Fruit fly (Drosophila melanogaster) whole organism, embryonic: ENCODE measurements around the gene HHEX.
A peak's percentile ranks its signal among the peaks of the same experiment; 100 is the strongest.

Experiments used
- ATbp ChIP-seq: fragments of 200-800 bp; sonication (Bioruptor generic); optimal IDR thresholded peaks from 2 replicates; lab custom pipeline; 2017; ENCODE audit warnings: missing biosample characterization, mild to moderate bottlenecking, missing genetic modification characterization, missing genetic modification reagents
- B-H1 ChIP-seq: fragments of 200-800 bp; sonication (Bioruptor generic); IDR thresholded peaks from 3 replicates; pipeline ENCODE4 v1.3.6; 2022; ENCODE audit warnings: missing biosample characterization, missing genetic modification characterization
- B-H2 ChIP-seq: fragments of 200-800 bp; sonication (Bioruptor generic); optimal IDR thresholded peaks from 2 replicates; lab custom pipeline; 2018; ENCODE audit warnings: missing biosample characterization, mild to moderate bottlenecking, missing genetic modification characterization
- BEAF-32 ChIP-seq: fragments of 200-800 bp; sonication (Bioruptor generic); optimal IDR thresholded peaks from 3 replicates; lab custom pipeline; 2017; ENCODE audit warnings: missing biosample characterization, missing genetic modification characterization, mild to moderate bottlenecking, moderate library complexity, missing genetic modification reagents
- CG11695 ChIP-seq: fragments of 200-800 bp; sonication (Bioruptor generic); IDR thresholded peaks from 3 replicates; pipeline ENCODE4 v1.3.6; 2022; ENCODE audit warnings: missing biosample characterization, missing genetic modification characterization
- CG12744 ChIP-seq: fragments of 200-800 bp; sonication (Bioruptor generic); optimal IDR thresholded peaks from 2 replicates; lab custom pipeline; 2016; ENCODE audit warnings: missing biosample characterization, missing genetic modification characterization
- CG13624 ChIP-seq: fragments of 200-800 bp; sonication (Bioruptor generic); optimal IDR thresholded peaks from 2 replicates; lab custom pipeline; 2016; ENCODE audit warnings: missing biosample characterization, missing genetic modification characterization
- CG14014 ChIP-seq: fragments of 200-800 bp; sonication (Bioruptor generic); IDR thresholded peaks from 2 replicates; pipeline ENCODE4 v1.3.6; 2022; ENCODE audit warnings: missing biosample characterization, missing genetic modification characterization
- CG15696 ChIP-seq: fragments of 200-800 bp; sonication (Bioruptor generic); optimal IDR thresholded peaks from 2 replicates; lab custom pipeline; 2019; ENCODE audit warnings: missing biosample characterization, mild to moderate bottlenecking, missing genetic modification characterization, moderate library complexity
- CG18262 ChIP-seq: fragments of 200-800 bp; optimal IDR thresholded peaks from 3 replicates; lab custom pipeline; 2019; ENCODE audit warnings: missing biosample characterization, mild to moderate bottlenecking, missing genetic modification characterization, moderate library complexity
- CG18599 ChIP-seq: fragments of 200-800 bp; sonication (Bioruptor generic); optimal IDR thresholded peaks from 3 replicates; lab custom pipeline; 2017; ENCODE audit warnings: missing biosample characterization, missing genetic modification characterization, mild to moderate bottlenecking, moderate library complexity, missing genetic modification reagents
- CG2120 ChIP-seq: fragments of 200-800 bp; sonication (Bioruptor generic); optimal IDR thresholded peaks from 3 replicates; lab custom pipeline; 2016; ENCODE audit warnings: missing biosample characterization, missing genetic modification characterization
- CG33557 ChIP-seq: fragments of 200-800 bp; sonication (Bioruptor generic); optimal IDR thresholded peaks from 2 replicates; lab custom pipeline; 2019; ENCODE audit warnings: missing biosample characterization, mild to moderate bottlenecking, missing genetic modification characterization, moderate library complexity
- CG6689 ChIP-seq: fragments of 200-800 bp; sonication (Bioruptor generic); IDR thresholded peaks from 2 replicates; pipeline ENCODE4 v1.3.6; 2022; ENCODE audit warnings: missing biosample characterization, missing genetic modification characterization
- CG6765 ChIP-seq: fragments of 200-800 bp; sonication (Bioruptor generic); optimal IDR thresholded peaks from 3 replicates; lab custom pipeline; 2017; ENCODE audit warnings: missing biosample characterization, mild to moderate bottlenecking, missing genetic modification characterization
- CG6854 ChIP-seq: fragments of 200-800 bp; sonication (Bioruptor generic); optimal IDR thresholded peaks from 3 replicates; lab custom pipeline; 2017; ENCODE audit warnings: missing biosample characterization, mild to moderate bottlenecking, missing genetic modification characterization
- CG9437 ChIP-seq: fragments of 200-800 bp; sonication (Bioruptor generic); optimal IDR thresholded peaks from 2 replicates; lab custom pipeline; 2018; ENCODE audit warnings: missing biosample characterization, mild to moderate bottlenecking, missing genetic modification characterization
- Dp ChIP-seq: fragments of 200-800 bp; sonication (Bioruptor generic); optimal IDR thresholded peaks from 2 replicates; lab custom pipeline; 2018; ENCODE audit warnings: missing biosample characterization, mild to moderate bottlenecking, missing genetic modification characterization, moderate library complexity
- Eip74EF ChIP-seq, 2 experiments: fragments of 200-800 bp in 1 of 2; fragments of >200 bp in 1 of 2; sonication (Bioruptor generic) in 1 of 2; optimal IDR thresholded peaks; 2 replicates each; lab custom pipeline; 2017 to 2019; ENCODE audit warnings: missing biosample characterization in 2 of 2, missing genetic modification characterization in 2 of 2, mild to moderate bottlenecking in 1 of 2, moderate library complexity in 1 of 2
- Fer1 ChIP-seq: fragments of 200-800 bp; sonication (Bioruptor generic); optimal IDR thresholded peaks from 2 replicates; lab custom pipeline; 2017; ENCODE audit warnings: missing biosample characterization, mild to moderate bottlenecking, missing genetic modification characterization
- H2.0 ChIP-seq: fragments of 200-800 bp; sonication (Bioruptor generic); IDR thresholded peaks from 2 replicates; pipeline ENCODE4 v1.3.6; 2022; ENCODE audit warnings: missing biosample characterization, missing genetic modification characterization
- Hmr ChIP-seq: fragments of 200-800 bp; sonication (Bioruptor generic); optimal IDR thresholded peaks from 3 replicates; lab custom pipeline; 2017; ENCODE audit warnings: mild to moderate bottlenecking, missing biosample characterization, missing genetic modification reagents, missing genetic modification characterization
- Jarid2 ChIP-seq: fragments of 200-800 bp; sonication (Bioruptor generic); optimal IDR thresholded peaks from 3 replicates; lab custom pipeline; 2017; ENCODE audit warnings: mild to moderate bottlenecking, missing biosample characterization, missing genetic modification reagents, missing genetic modification characterization
- Mrtf ChIP-seq: fragments of 200-800 bp; sonication (Bioruptor generic); IDR thresholded peaks from 3 replicates; pipeline ENCODE4 v1.3.6; 2022; ENCODE audit warnings: missing biosample characterization, missing genetic modification characterization
- Nf-YC ChIP-seq: fragments of 200-800 bp; optimal IDR thresholded peaks from 3 replicates; lab custom pipeline; 2019; ENCODE audit warnings: missing biosample characterization, mild to moderate bottlenecking, missing genetic modification characterization, moderate library complexity
- Ravus ChIP-seq: fragments of 200-800 bp; sonication (Bioruptor generic); IDR thresholded peaks from 2 replicates; pipeline ENCODE4 v1.3.6; 2022; ENCODE audit warnings: missing biosample characterization, missing genetic modification characterization
- Rx ChIP-seq: fragments of 200-800 bp; sonication (Bioruptor generic); IDR thresholded peaks from 2 replicates; pipeline ENCODE4 v1.3.6; 2022; ENCODE audit warnings: missing biosample characterization, missing genetic modification characterization
- Sox102F ChIP-seq: fragments of 200-800 bp; sonication (Bioruptor generic); optimal IDR thresholded peaks from 2 replicates; lab custom pipeline; 2018; ENCODE audit warnings: missing biosample characterization, mild to moderate bottlenecking, missing genetic modification characterization, moderate library complexity
- Spps ChIP-seq: fragments of 200-800 bp; sonication (Bioruptor generic); optimal IDR thresholded peaks from 2 replicates; lab custom pipeline; 2018; ENCODE audit warnings: missing biosample characterization, mild to moderate bottlenecking, missing genetic modification characterization
- abd-A ChIP-seq: fragments of 200-800 bp; sonication (Bioruptor generic); optimal IDR thresholded peaks from 3 replicates; lab custom pipeline; 2019; ENCODE audit warnings: missing biosample characterization, mild to moderate bottlenecking, missing genetic modification characterization, moderate library complexity
- ac ChIP-seq: fragments of 200-800 bp; sonication (Bioruptor generic); optimal IDR thresholded peaks from 3 replicates; lab custom pipeline; 2017; ENCODE audit warnings: missing biosample characterization, mild to moderate bottlenecking, missing genetic modification characterization
- bsh ChIP-seq, 2 experiments: fragments of 200-800 bp; sonication (Bioruptor generic); optimal IDR thresholded peaks; 2 replicates each; lab custom pipeline; 2017 to 2018; ENCODE audit warnings: mild to moderate bottlenecking in 2 of 2, missing biosample characterization in 2 of 2, missing genetic modification characterization in 2 of 2, moderate library complexity in 1 of 2
- croc ChIP-seq: fragments of 200-800 bp; sonication (Bioruptor generic); conservative IDR thresholded peaks from 3 replicates; pipeline ENCODE4 v1.3.6; 2022; ENCODE audit warnings: missing biosample characterization, missing genetic modification characterization
- da ChIP-seq: fragments of 200-800 bp; sonication (Bioruptor generic); optimal IDR thresholded peaks from 2 replicates; lab custom pipeline; 2016; ENCODE audit warnings: missing biosample characterization, missing genetic modification characterization
- dpn ChIP-seq, 2 experiments: fragments of 200-800 bp; sonication (Bioruptor generic); optimal IDR thresholded peaks; 3 replicates each; lab custom pipeline; 2016; ENCODE audit warnings: missing biosample characterization in 2 of 2, missing genetic modification characterization in 2 of 2
- eyg ChIP-seq: fragments of 200-800 bp; sonication (Bioruptor generic); optimal IDR thresholded peaks from 3 replicates; lab custom pipeline; 2016; ENCODE audit warnings: missing biosample characterization, missing genetic modification characterization
- fd102C ChIP-seq: fragments of 200-800 bp; sonication (Bioruptor generic); optimal IDR thresholded peaks from 2 replicates; lab custom pipeline; 2018; ENCODE audit warnings: missing biosample characterization, mild to moderate bottlenecking, missing genetic modification characterization, moderate library complexity
- gcm2 ChIP-seq: fragments of 200-800 bp; sonication (Bioruptor generic); optimal IDR thresholded peaks from 2 replicates; lab custom pipeline; 2016; ENCODE audit warnings: missing biosample characterization, missing genetic modification characterization
- jumu ChIP-seq: fragments of 200-800 bp; sonication (Bioruptor generic); optimal IDR thresholded peaks from 3 replicates; lab custom pipeline; 2016; ENCODE audit warnings: missing biosample characterization, missing genetic modification characterization
- ken ChIP-seq: fragments of 200-800 bp; sonication (Bioruptor generic); IDR thresholded peaks from 3 replicates; pipeline ENCODE4 v1.3.6; 2022; ENCODE audit warnings: missing biosample characterization, missing genetic modification characterization
- lilli ChIP-seq: fragments of 200-800 bp; sonication (Bioruptor generic); optimal IDR thresholded peaks from 3 replicates; lab custom pipeline; 2016; ENCODE audit warnings: missing biosample characterization, missing genetic modification characterization
- pnt ChIP-seq: fragments of 200-800 bp; sonication (Bioruptor generic); optimal IDR thresholded peaks from 3 replicates; lab custom pipeline; 2016; ENCODE audit warnings: missing biosample characterization, missing genetic modification characterization
- rib ChIP-seq: fragments of 200-800 bp; sonication (Bioruptor generic); IDR thresholded peaks from 2 replicates; pipeline ENCODE4 v1.3.6; 2022; ENCODE audit warnings: missing biosample characterization, missing genetic modification characterization
- run ChIP-seq: fragments of 200-800 bp; sonication (Bioruptor generic); optimal IDR thresholded peaks from 3 replicates; lab custom pipeline; 2018; ENCODE audit warnings: missing biosample characterization, mild to moderate bottlenecking, missing genetic modification characterization
- scrt ChIP-seq: fragments of 200-800 bp; sonication (Bioruptor generic); optimal IDR thresholded peaks from 2 replicates; lab custom pipeline; 2018; ENCODE audit warnings: missing biosample characterization, mild to moderate bottlenecking, missing genetic modification characterization, moderate library complexity
- sens-2 ChIP-seq: fragments of 200-800 bp; sonication (Bioruptor generic); IDR thresholded peaks from 2 replicates; pipeline ENCODE4 v1.3.6; 2022; ENCODE audit warnings: missing biosample characterization, missing genetic modification characterization
- seq ChIP-seq: fragments of 200-800 bp; sonication (Bioruptor generic); IDR thresholded peaks from 2 replicates; pipeline ENCODE4 v1.3.6; 2022; ENCODE audit warnings: missing biosample characterization, missing genetic modification characterization
- sob ChIP-seq: fragments of 200-800 bp; sonication (Bioruptor generic); IDR thresholded peaks from 2 replicates; pipeline ENCODE4 v1.3.6; 2022; ENCODE audit warnings: missing biosample characterization, missing genetic modification characterization
- wek ChIP-seq: fragments of 200-800 bp; sonication (Bioruptor generic); optimal IDR thresholded peaks from 3 replicates; lab custom pipeline; 2018; ENCODE audit warnings: missing biosample characterization, mild to moderate bottlenecking, missing genetic modification characterization, moderate library complexity

The HHEX gene

DNA sequence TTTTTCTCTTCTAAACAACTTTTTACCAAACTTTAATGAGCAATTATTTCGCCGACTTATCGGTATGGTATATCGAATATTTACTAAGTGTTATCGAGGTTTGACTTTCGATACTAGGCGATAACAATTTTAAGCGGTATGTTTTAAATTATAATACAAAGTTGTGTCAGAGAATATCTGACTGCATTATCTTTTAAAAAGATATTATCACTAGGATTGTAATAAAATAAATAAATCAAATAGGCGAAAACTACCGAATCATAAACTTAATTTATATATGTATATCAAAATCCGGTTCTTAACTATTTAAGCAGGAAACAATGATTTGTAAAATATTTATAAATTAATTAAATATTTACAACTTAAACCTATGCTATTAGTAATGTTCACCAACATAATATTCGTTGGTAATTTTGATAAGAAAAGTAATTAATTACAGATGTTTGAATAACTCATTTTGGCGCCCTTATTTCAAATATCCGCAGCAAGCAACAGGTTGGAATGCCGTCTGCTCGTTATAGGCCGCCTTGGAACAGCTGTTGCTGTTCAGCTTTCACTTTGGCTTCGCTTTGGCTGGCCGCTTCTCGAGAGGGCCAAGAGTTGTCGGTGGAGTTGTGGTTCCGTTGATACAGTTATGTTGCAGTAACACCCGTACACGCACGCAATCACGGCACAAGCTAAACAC is 27.3 kb upstream of the HHEX start, which contains the start of the genes Sec15 and rtet (continued):
- TF ChIP-seq CG33557 (GFP tag; lab: Kevin White, UChicago) (peak; percentile 44), B-H2 (GFP tag; lab: Kevin White, UChicago) (peak; percentile 62), ken (GFP tag; lab: Robert Waterston, UW) (peak; percentile 75), CG6765 (peak; percentile 25), Fer1 (GFP tag; lab: Kevin White, UChicago) (peak; percentile 65), CG6689 (GFP tag; lab: Robert Waterston, UW) (no peak), CG11695 (GFP tag; lab: Robert Waterston, UW) (no peak), fd102C (GFP tag; lab: Kevin White, UChicago) (no peak), wek (GFP tag; lab: Kevin White, UChicago) (peak; percentile 4), eyg (GFP tag; lab: Kevin White, UChicago) (no peak), CG12744 (GFP tag; lab: Kevin White, UChicago) (no peak), pnt (GFP tag; lab: Kevin White, UChicago) (no peak), CG18262 (tag; lab: Kevin White, UChicago) (peak; percentile 54), lilli (GFP tag; lab: Kevin White, UChicago) (peak; percentile 67), seq (GFP tag; lab: Robert Waterston, UW) (no peak), Nf-YC (tag; lab: Kevin White, UChicago) (peak; percentile 58), Hmr (GFP tag; lab: Kevin White, UChicago) (peak; percentile 46), run (no peak), Spps (tag; lab: Kevin White, UChicago) (no peak), da (GFP tag; lab: Kevin White, UChicago) (no peak), Dp (GFP tag; lab: Kevin White, UChicago) (peak; percentile 80), sens-2 (GFP tag; lab: Robert Waterston, UW) (peak; percentile 34; the same call in 1 of the 2 replicates), Eip74EF (GFP tag; optimal IDR thresholded peaks at IDR 0.05; lab: Kevin White, UChicago) (no peak), ATbp (no peak), croc (peak; percentile 28; the same call in 1 of the 3 replicates), abd-A (tag; lab: Kevin White, UChicago) (no peak), jumu (GFP tag; lab: Kevin White, UChicago) (no peak), Rx (GFP tag; lab: Robert Waterston, UW) (peak; percentile 6; the same call in 1 of the 2 replicates), CG15696 (tag; lab: Kevin White, UChicago) (peak; percentile 79), dpn (GFP tag; optimal IDR thresholded peaks at IDR 0.05; lab: Kevin White, UChicago) (peak in 1 of 2 experiments; percentile 72), Ravus (GFP tag; lab: Robert Waterston, UW) (no peak), H2.0 (GFP tag; lab: Robert Waterston, UW) (peak; percentile 67), Mrtf (peak; percentile 49; the same call in 2 of the 3 replicates), BEAF-32 (peak; percentile 69), CG14014 (GFP tag; lab: Robert Waterston, UW) (peak; percentile 42; the same call in 1 of the 2 replicates), CG6854 (no peak), CG2120 (peak; percentile 84), CG18599 (peak; percentile 70), ac (no peak), CG9437 (GFP tag; lab: Kevin White, UChicago) (peak; percentile 50), CG13624 (GFP tag; lab: Kevin White, UChicago) (peak; percentile 45), gcm2 (GFP tag; lab: Kevin White, UChicago) (no peak), Sox102F (GFP tag; lab: Kevin White, UChicago) (peak; percentile 78), bsh (GFP tag; optimal IDR thresholded peaks at IDR 0.05; lab: Kevin White, UChicago) (peak in 1 of 2 experiments; percentile 67), rib (GFP tag; lab: Robert Waterston, UW) (no peak), sob (GFP tag; lab: Robert Waterston, UW) (peak; percentile 45), B-H1 (GFP tag; lab: Robert Waterston, UW) (no peak; the same call in 2 of the 3 replicates), Jarid2 (GFP tag; lab: Kevin White, UChicago) (no peak), scrt (peak; percentile 97)
